Worm (Caenorhabditis elegans): ENCODE results near the gene lin-66.

DNA sequence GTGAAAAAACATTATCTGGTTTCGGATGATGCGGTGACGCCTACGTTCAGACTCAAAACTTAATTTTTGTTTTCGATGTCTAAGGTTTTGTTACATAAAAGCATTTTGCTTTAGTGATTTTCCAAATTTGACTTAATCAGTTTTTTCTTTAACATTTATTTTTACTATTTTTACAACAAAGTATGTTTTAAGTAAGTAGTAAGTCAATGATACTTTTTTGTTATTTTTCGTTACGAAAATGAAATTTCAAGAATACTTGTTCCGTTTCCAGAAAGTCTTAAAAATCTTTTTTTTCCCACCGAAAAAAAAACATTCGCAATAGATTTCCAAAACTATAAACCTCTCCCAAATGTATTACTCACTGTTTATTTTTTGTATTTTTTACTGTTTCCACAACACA lies 39.8 kb downstream of the lin-66 start:
- TF ChIP-seq nhr-28 (tag; optimal IDR thresholded peaks at IDR 0.05) = no peak
- no peak for TF ChIP-seq skn-1 (tag; optimal IDR thresholded peaks at IDR 0.05)
- no peak for TF ChIP-seq nfya-1 (tag; optimal IDR thresholded peaks at IDR 0.05; ENCODE audit: insufficient read depth)
- TF ChIP-seq nhr-76 (tag; optimal IDR thresholded peaks at IDR 0.05) = no peak
- TF ChIP-seq aly-2 (tag; optimal IDR thresholded peaks at IDR 0.05) = no peak
- TF ChIP-seq nhr-67 (tag; optimal IDR thresholded peaks at IDR 0.05) = no peak
- no peak for TF ChIP-seq pha-4 (tag; optimal IDR thresholded peaks at IDR 0.05)
- no peak for TF ChIP-seq unc-62 (GFP tag; optimal IDR thresholded peaks at IDR 0.05)
